Fruit fly (Drosophila melanogaster): ENCODE results near the gene COX5A.
A peak's percentile ranks its signal among the peaks of the same experiment; 100 is the strongest.

COX5A gene

dm6 chr3R:11855156-11855555 is 36.0 kb downstream of the COX5A start (continued):
- TF ChIP-seq her (GFP tag; optimal IDR thresholded peaks at IDR 0.05) (no peak), fu2 (GFP tag; optimal IDR thresholded peaks at IDR 0.05) (no peak), zen (tag; optimal IDR thresholded peaks at IDR 0.05) (no peak), stwl (tag; optimal IDR thresholded peaks at IDR 0.05) (no peak), CG16815 (GFP tag; optimal IDR thresholded peaks at IDR 0.05) (no peak), CG10565 (GFP tag; optimal IDR thresholded peaks at IDR 0.05) (no peak), h (optimal IDR thresholded peaks at IDR 0.05) (no peak), CG31388 (GFP tag; optimal IDR thresholded peaks at IDR 0.05) (no peak), Antp (GFP tag; optimal IDR thresholded peaks at IDR 0.05) (no peak), Opbp (GFP tag; IDR thresholded peaks at IDR 0.05; ENCODE audit: partially characterized antibody) (no peak), CG34376 (GFP tag; optimal IDR thresholded peaks at IDR 0.05) (no peak), dmrt99B (tag; optimal IDR thresholded peaks at IDR 0.05) (peak; percentile 62), Asciz (GFP tag; optimal IDR thresholded peaks at IDR 0.05) (no peak), CG8290 (GFP tag; optimal IDR thresholded peaks at IDR 0.05) (no peak), CG8290 (tag; optimal IDR thresholded peaks at IDR 0.05) (no peak), gsb (GFP tag; IDR thresholded peaks at IDR 0.05) (no peak), CG9817 (tag; optimal IDR thresholded peaks at IDR 0.05) (no peak), stc (GFP tag; IDR thresholded peaks at IDR 0.05) (no peak), pfk (GFP tag; optimal IDR thresholded peaks at IDR 0.05) (no peak), mirr (GFP tag; optimal IDR thresholded peaks at IDR 0.05) (no peak), CG14710 (tag; optimal IDR thresholded peaks at IDR 0.05) (no peak), CG18619 (GFP tag; optimal IDR thresholded peaks at IDR 0.05) (no peak), CG9797 (GFP tag; optimal IDR thresholded peaks at IDR 0.05) (no peak), CG3281 (GFP tag; optimal IDR thresholded peaks at IDR 0.05) (no peak), phol (tag; optimal IDR thresholded peaks at IDR 0.05) (peak; percentile 30), CG7556 (GFP tag; optimal IDR thresholded peaks at IDR 0.05) (peak; percentile 36), ap (GFP tag; IDR thresholded peaks at IDR 0.05) (0 out of 2 replicates have a peak, but pooled peaks have one; percentile 5), CG4360 (GFP tag; IDR thresholded peaks at IDR 0.05) (no peak), jing (GFP tag; optimal IDR thresholded peaks at IDR 0.05) (no peak), wdn (GFP tag; IDR thresholded peaks at IDR 0.05) (no peak), lbe (GFP tag; optimal IDR thresholded peaks at IDR 0.05) (no peak), kah (GFP tag; optimal IDR thresholded peaks at IDR 0.05) (no peak), onecut (GFP tag; IDR thresholded peaks at IDR 0.05) (no peak), NK7.1 (GFP tag; optimal IDR thresholded peaks at IDR 0.05) (no peak), CG11560 (tag; IDR thresholded peaks at IDR 0.05) (no peak), ab (GFP tag; optimal IDR thresholded peaks at IDR 0.05) (no peak), CG11696 (GFP tag; IDR thresholded peaks at IDR 0.05) (no peak), trh (GFP tag; optimal IDR thresholded peaks at IDR 0.05) (no peak), exex (tag; optimal IDR thresholded peaks at IDR 0.05) (no peak), CG14667 (GFP tag; IDR thresholded peaks at IDR 0.05) (no peak), lov (optimal IDR thresholded peaks at IDR 0.05) (no peak), lov (GFP tag; IDR thresholded peaks at IDR 0.05) (no peak), CG11093 (GFP tag; IDR thresholded peaks at IDR 0.05) (no peak), MBD-R2 (GFP tag; IDR thresholded peaks at IDR 0.05) (no peak), CG17829 (tag; optimal IDR thresholded peaks at IDR 0.05) (no peak), chn (GFP tag; optimal IDR thresholded peaks at IDR 0.05) (no peak), D19B (GFP tag; optimal IDR thresholded peaks at IDR 0.05) (no peak), Dref (GFP tag; IDR thresholded peaks at IDR 0.05) (no peak), tap (tag; optimal IDR thresholded peaks at IDR 0.05) (no peak), CG5245 (GFP tag; optimal IDR thresholded peaks at IDR 0.05) (no peak), CG4854 (GFP tag; optimal IDR thresholded peaks at IDR 0.05) (no peak), esg (GFP tag; conservative IDR thresholded peaks at IDR 0.05) (0 out of 2 replicates have a peak, but pooled peaks have one; percentile 19), dmrt11E (tag; optimal IDR thresholded peaks at IDR 0.05) (no peak)

All from whole organism, embryonic.